Worm (Caenorhabditis elegans) whole organism, L2 larva: ENCODE results near the gene ttr-17.

Source experiments
- C34F6.9 ChIP-seq: fragments of 150-350 bp; optimal IDR thresholded peaks from 2 replicates; lab custom pipeline; 2014; ENCODE audit warnings: missing biosample characterization, missing genetic modification characterization
- F13H6.1 ChIP-seq: sonication (generic microtip); optimal IDR thresholded peaks from 2 replicates; lab custom pipeline; 2016; ENCODE audit warnings: missing genetic modification characterization, missing compliant biosample characterization
- Y55F3AM.14 ChIP-seq: fragments of 200-800 bp; sonication (Bioruptor generic); optimal IDR thresholded peaks from 2 replicates; lab custom pipeline; 2018; ENCODE audit warnings: mild to moderate bottlenecking, missing genetic modification characterization, missing compliant biosample characterization
- ZK546.5 ChIP-seq: sonication (generic microtip); optimal IDR thresholded peaks from 2 replicates; lab custom pipeline; 2017; ENCODE audit warnings: missing biosample characterization, missing genetic modification characterization
- alr-1 ChIP-seq: fragments of 150-350 bp; optimal IDR thresholded peaks from 2 replicates; lab custom pipeline; 2014; ENCODE audit warnings: missing biosample characterization, missing genetic modification characterization
- ama-1 ChIP-seq: fragments of 150-350 bp; optimal IDR thresholded peaks from 2 replicates; lab custom pipeline; 2018; ENCODE audit warnings: inconsistent platforms
- blmp-1 ChIP-seq: sonication (generic microtip); optimal IDR thresholded peaks from 2 replicates; lab custom pipeline; 2017; ENCODE audit warnings: missing genetic modification characterization, mild to moderate bottlenecking, missing compliant biosample characterization, antibody characterized with exemption, moderate library complexity; ENCODE audit not compliant: insufficient read depth
- ceh-82 ChIP-seq: fragments of 150-350 bp; optimal IDR thresholded peaks from 2 replicates; lab custom pipeline; 2014; ENCODE audit warnings: missing biosample characterization, missing genetic modification characterization
- crh-2 ChIP-seq: sonication (generic microtip); optimal IDR thresholded peaks from 2 replicates; lab custom pipeline; 2017; ENCODE audit warnings: missing biosample characterization, missing genetic modification characterization
- dmd-4 ChIP-seq: sonication (generic microtip); optimal IDR thresholded peaks from 2 replicates; lab custom pipeline; 2017; ENCODE audit warnings: missing biosample characterization, missing genetic modification characterization
- egl-27 ChIP-seq: sonication (generic microtip); optimal IDR thresholded peaks from 3 replicates; lab custom pipeline; 2017; ENCODE audit warnings: missing biosample characterization, missing genetic modification reagents, missing genetic modification characterization
- elt-1 ChIP-seq: fragments of 150-350 bp; optimal IDR thresholded peaks from 2 replicates; lab custom pipeline; 2014; ENCODE audit warnings: missing biosample characterization, missing genetic modification characterization
- fos-1 ChIP-seq: fragments of 150-350 bp; optimal IDR thresholded peaks from 2 replicates; lab custom pipeline; 2014; ENCODE audit warnings: missing biosample characterization, missing genetic modification characterization
- gmeb-1 ChIP-seq: fragments of 150-350 bp; optimal IDR thresholded peaks from 2 replicates; lab custom pipeline; 2014; ENCODE audit warnings: missing biosample characterization, missing genetic modification characterization
- lin-11 ChIP-seq: fragments of 150-350 bp; sonication (generic microtip); optimal IDR thresholded peaks from 2 replicates; lab custom pipeline; 2014; ENCODE audit warnings: missing biosample characterization, missing genetic modification characterization, inconsistent platforms, mixed read lengths
- lin-13 ChIP-seq: fragments of 150-350 bp; optimal IDR thresholded peaks from 2 replicates; lab custom pipeline; 2014; ENCODE audit warnings: missing biosample characterization, missing genetic modification reagents, missing genetic modification characterization
- lsy-2 ChIP-seq, 2 experiments: fragments of 150-350 bp in 1 of 2; sonication (generic microtip) in 1 of 2; optimal IDR thresholded peaks; 2 replicates each; lab custom pipeline; 2014 to 2017; ENCODE audit warnings: missing biosample characterization in 2 of 2, missing genetic modification characterization in 2 of 2
- mab-5 ChIP-seq: fragments of 150-350 bp; optimal IDR thresholded peaks from 2 replicates; lab custom pipeline; 2014; ENCODE audit warnings: missing biosample characterization, missing genetic modification characterization
- mbf-1 ChIP-seq: sonication (generic microtip); optimal IDR thresholded peaks from 2 replicates; lab custom pipeline; 2017; ENCODE audit warnings: missing biosample characterization, missing genetic modification characterization
- nhr-10 ChIP-seq: sonication (generic microtip); optimal IDR thresholded peaks from 2 replicates; lab custom pipeline; 2017; ENCODE audit warnings: missing biosample characterization, missing genetic modification characterization
- nhr-12 ChIP-seq: fragments of 150-350 bp; optimal IDR thresholded peaks from 2 replicates; lab custom pipeline; 2014; ENCODE audit warnings: missing biosample characterization, missing genetic modification characterization
- nhr-129 ChIP-seq: fragments of 150-350 bp; optimal IDR thresholded peaks from 2 replicates; lab custom pipeline; 2014; ENCODE audit warnings: missing biosample characterization, missing genetic modification characterization
- nhr-21 ChIP-seq: fragments of 150-350 bp; optimal IDR thresholded peaks from 2 replicates; lab custom pipeline; 2014; ENCODE audit warnings: missing biosample characterization, missing genetic modification characterization
- nhr-23 ChIP-seq: fragments of 150-350 bp; optimal IDR thresholded peaks from 2 replicates; lab custom pipeline; 2014; ENCODE audit warnings: missing biosample characterization, missing genetic modification reagents, missing genetic modification characterization
- nhr-237 ChIP-seq: fragments of 150-350 bp; optimal IDR thresholded peaks from 2 replicates; lab custom pipeline; 2014; ENCODE audit warnings: missing biosample characterization, missing genetic modification characterization
- nhr-25 ChIP-seq: fragments of 150-350 bp; sonication (generic microtip); optimal IDR thresholded peaks from 3 replicates; lab custom pipeline; 2014; ENCODE audit warnings: missing biosample characterization, missing genetic modification characterization
- nhr-6 ChIP-seq: fragments of 150-350 bp; optimal IDR thresholded peaks from 2 replicates; lab custom pipeline; 2014; ENCODE audit warnings: missing biosample characterization, missing genetic modification characterization
- nhr-77 ChIP-seq: fragments of 150-350 bp; optimal IDR thresholded peaks from 2 replicates; lab custom pipeline; 2014; ENCODE audit warnings: missing biosample characterization, missing genetic modification characterization
- peb-1 ChIP-seq: fragments of 150-350 bp; optimal IDR thresholded peaks from 2 replicates; lab custom pipeline; 2014; ENCODE audit warnings: missing biosample characterization, missing genetic modification characterization
- sma-9 ChIP-seq, 2 experiments: fragments of 150-350 bp in 1 of 2; sonication (generic microtip) in 1 of 2; optimal IDR thresholded peaks; 2 replicates each; lab custom pipeline; 2014 to 2016; ENCODE audit warnings: missing genetic modification characterization in 2 of 2, mild to moderate bottlenecking in 1 of 2, missing biosample characterization in 1 of 2, missing compliant biosample characterization in 1 of 2, missing genetic modification reagents in 1 of 2, moderate library complexity in 1 of 2
- snpc-4 ChIP-seq: fragments of 150-350 bp; optimal IDR thresholded peaks from 2 replicates; lab custom pipeline; 2014; ENCODE audit warnings: missing biosample characterization, missing genetic modification characterization
- unc-39 ChIP-seq: fragments of 150-350 bp; optimal IDR thresholded peaks from 2 replicates; lab custom pipeline; 2014; ENCODE audit warnings: missing biosample characterization, missing genetic modification characterization
- unc-55 ChIP-seq: fragments of 150-350 bp; sonication (generic microtip); optimal IDR thresholded peaks from 3 replicates; lab custom pipeline; 2014; ENCODE audit warnings: missing biosample characterization, missing genetic modification reagents, missing genetic modification characterization
- unc-62 ChIP-seq: fragments of 150-350 bp; optimal IDR thresholded peaks from 2 replicates; lab custom pipeline; 2014; ENCODE audit warnings: missing biosample characterization, missing genetic modification reagents, missing genetic modification characterization
- zag-1 ChIP-seq: fragments of 150-350 bp; optimal IDR thresholded peaks from 2 replicates; lab custom pipeline; 2014; ENCODE audit warnings: missing biosample characterization, missing genetic modification characterization
- ztf-1 ChIP-seq: fragments of 200-800 bp; sonication (Bioruptor generic); conservative IDR thresholded peaks from 2 replicates; pipeline ENCODE4 v1.3.6; 2022; ENCODE audit warnings: missing genetic modification characterization, missing compliant biosample characterization
- ztf-11 ChIP-seq: sonication (generic microtip); optimal IDR thresholded peaks from 2 replicates; lab custom pipeline; 2017; ENCODE audit warnings: missing biosample characterization, missing genetic modification characterization
- ztf-4 ChIP-seq: fragments of 150-350 bp; optimal IDR thresholded peaks from 2 replicates; lab custom pipeline; 2014; ENCODE audit warnings: missing biosample characterization, missing genetic modification characterization

Gene ttr-17

ce11 chrIV:11068314-11068713, 1.5 kb upstream of the ttr-17 start:
- TF ChIP-seq mab-5 (tag; lab: Kevin White, UChicago) (peak; percentile 58), nhr-25 (tag; lab: Kevin White, UChicago) (no peak), nhr-129 (tag; lab: Kevin White, UChicago) (peak; percentile 87), ztf-4 (peak; percentile 62), unc-62 (peak; percentile 79), peb-1 (no peak), ztf-1 (GFP tag; lab: Robert Waterston, UW) (no peak), F13H6.1 (peak; percentile 84), crh-2 (tag; lab: Kevin White, UChicago) (no peak), lsy-2 (tag; optimal IDR thresholded peaks at IDR 0.05; lab: Kevin White, UChicago) (peak in 1 of 2 experiments; percentile 77), elt-1 (tag; lab: Kevin White, UChicago) (no peak), egl-27 (tag; lab: Kevin White, UChicago) (no peak), C34F6.9 (tag; lab: Kevin White, UChicago) (peak; percentile 59), sma-9 (GFP tag; optimal IDR thresholded peaks at IDR 0.05; lab: Kevin White, UChicago) (peak; percentile 72), sma-9 (tag; optimal IDR thresholded peaks at IDR 0.05; lab: Kevin White, UChicago) (no peak), nhr-6 (peak; percentile 67), nhr-237 (tag; lab: Kevin White, UChicago) (no peak)

- no peak for TF ChIP-seq ZK546.5 (tag; lab: Kevin White, UChicago)
- no peak for TF ChIP-seq lin-13 (GFP tag; lab: Kevin White, UChicago)
- no peak for TF ChIP-seq nhr-12 (tag; lab: Kevin White, UChicago)
- no peak for TF ChIP-seq unc-55 (GFP tag; lab: Kevin White, UChicago)
- TF ChIP-seq snpc-4 (tag; lab: Kevin White, UChicago): no peak
- TF ChIP-seq dmd-4 (tag; lab: Kevin White, UChicago): no peak
- peak; percentile 20 for TF ChIP-seq C34F6.9 (tag; lab: Kevin White, UChicago)
- TF ChIP-seq lsy-2 (tag; optimal IDR thresholded peaks at IDR 0.05; lab: Kevin White, UChicago): peak in 1 of 2 experiments; percentile 49
- no peak for TF ChIP-seq Y55F3AM.14 (GFP tag; lab: Kevin White, UChicago)
- no peak for TF ChIP-seq gmeb-1 (tag; lab: Kevin White, UChicago)
- no peak for TF ChIP-seq zag-1 (tag; lab: Kevin White, UChicago)
- no peak for TF ChIP-seq ztf-11 (tag; lab: Kevin White, UChicago)
- TF ChIP-seq ama-1 (lab: Kevin White, UChicago): peak; percentile 86
- no peak for TF ChIP-seq mbf-1
- peak; percentile 64 for TF ChIP-seq nhr-129 (tag; lab: Kevin White, UChicago)
- no peak for TF ChIP-seq nhr-21 (tag; lab: Kevin White, UChicago)
- TF ChIP-seq egl-27 (tag; lab: Kevin White, UChicago): no peak
- TF ChIP-seq elt-1 (tag; lab: Kevin White, UChicago): no peak
- no peak for TF ChIP-seq alr-1 (tag; lab: Kevin White, UChicago)
- TF ChIP-seq F13H6.1: peak; percentile 20
- TF ChIP-seq ztf-1 (GFP tag; lab: Robert Waterston, UW): no peak
- TF ChIP-seq sma-9 (GFP tag; optimal IDR thresholded peaks at IDR 0.05; lab: Kevin White, UChicago): peak; percentile 32
- TF ChIP-seq sma-9 (tag; optimal IDR thresholded peaks at IDR 0.05; lab: Kevin White, UChicago): no peak
- no peak for TF ChIP-seq peb-1
- no peak for TF ChIP-seq crh-2 (tag; lab: Kevin White, UChicago)
- no peak for TF ChIP-seq nhr-237 (tag; lab: Kevin White, UChicago)
Measured at ce11 chrIV:11063962-11064361, 2.9 kb downstream of the ttr-17 start, which contains the start of gene ttr-16. TSS of gene ttr-16 (minus strand) at chrIV:11064137.

- TF ChIP-seq elt-1 (tag; lab: Kevin White, UChicago): no peak
- TF ChIP-seq lsy-2 (tag; optimal IDR thresholded peaks at IDR 0.05; lab: Kevin White, UChicago): peak in 1 of 2 experiments; percentile 58
Measured at ce11 chrIV:11062984-11063613, 3.7 kb downstream of the ttr-17 start.

ce11 chrIV:11053652-11054317, 13.0 kb downstream of the ttr-17 start, which contains the start of the genes F36H1.12 and lin-3:
TSS of gene F36H1.12 (minus strand) at chrIV:11053702.
TSS of gene lin-3 (plus strand) at chrIV:11054308.
- TF ChIP-seq unc-39 (tag; lab: Kevin White, UChicago): no peak
- TF ChIP-seq ceh-82 (tag; lab: Kevin White, UChicago): no peak
- no peak for TF ChIP-seq blmp-1 (tag; lab: Kevin White, UChicago)
- TF ChIP-seq nhr-23 (tag; lab: Kevin White, UChicago): no peak
- no peak for TF ChIP-seq lin-11 (tag; lab: Kevin White, UChicago)
- TF ChIP-seq crh-2 (tag; lab: Kevin White, UChicago): no peak
- no peak for TF ChIP-seq snpc-4 (tag; lab: Kevin White, UChicago)
- no peak for TF ChIP-seq lsy-2 (tag; optimal IDR thresholded peaks at IDR 0.05; lab: Kevin White, UChicago)
- no peak for TF ChIP-seq fos-1 (tag; lab: Kevin White, UChicago)
- TF ChIP-seq alr-1 (tag; lab: Kevin White, UChicago): no peak
- no peak for TF ChIP-seq unc-62
- TF ChIP-seq mab-5 (tag; lab: Kevin White, UChicago): no peak
- TF ChIP-seq nhr-77: no peak
- TF ChIP-seq egl-27 (tag; lab: Kevin White, UChicago): no peak
- no peak for TF ChIP-seq nhr-10 (tag; lab: Kevin White, UChicago)
